Fruit fly (Drosophila melanogaster) whole organism, embryonic: ENCODE results near the gene CG15461.
A peak's percentile ranks its signal among the peaks of the same experiment; 100 is the strongest.

Experiments used
- Antp ChIP-seq: fragments of 200-800 bp; sonication (Bioruptor generic); optimal IDR thresholded peaks from 3 replicates; lab custom pipeline; 2016; ENCODE audit warnings: missing biosample characterization, missing genetic modification characterization
- Asciz ChIP-seq: fragments of 200-800 bp; sonication (Bioruptor generic); optimal IDR thresholded peaks from 2 replicates; lab custom pipeline; 2017; ENCODE audit warnings: missing biosample characterization, mild to moderate bottlenecking, missing genetic modification characterization, missing genetic modification reagents
- B-H1 ChIP-seq: fragments of 200-800 bp; sonication (Bioruptor generic); IDR thresholded peaks from 3 replicates; pipeline ENCODE4 v1.3.6; 2022; ENCODE audit warnings: missing biosample characterization, missing genetic modification characterization
- Bdp1 ChIP-seq: fragments of 200-800 bp; sonication (Bioruptor generic); optimal IDR thresholded peaks from 3 replicates; lab custom pipeline; 2016; ENCODE audit warnings: missing biosample characterization, missing genetic modification characterization
- Bgb ChIP-seq: fragments of 200-800 bp; sonication (Bioruptor generic); IDR thresholded peaks from 2 replicates; pipeline ENCODE4 v1.3.6; 2022; ENCODE audit warnings: missing biosample characterization, missing genetic modification characterization; ENCODE audit not compliant: partially characterized antibody
- CG10321 ChIP-seq: fragments of 200-800 bp; sonication (Bioruptor generic); IDR thresholded peaks from 2 replicates; pipeline ENCODE4 v1.3.6; 2022; ENCODE audit warnings: missing biosample characterization, missing genetic modification characterization
- CG14965 ChIP-seq: fragments of 200-800 bp; sonication (Bioruptor generic); optimal IDR thresholded peaks from 2 replicates; lab custom pipeline; 2016; ENCODE audit warnings: missing biosample characterization, missing genetic modification characterization, borderline replicate concordance
- CG15601 ChIP-seq: fragments of 200-800 bp; sonication (Bioruptor generic); optimal IDR thresholded peaks from 3 replicates; lab custom pipeline; 2019; ENCODE audit warnings: missing biosample characterization, mild to moderate bottlenecking, missing genetic modification characterization, moderate library complexity
- CG1792 ChIP-seq: fragments of 200-800 bp; sonication (Bioruptor generic); optimal IDR thresholded peaks from 2 replicates; lab custom pipeline; 2016; ENCODE audit warnings: missing biosample characterization, missing genetic modification characterization
- CG18262 ChIP-seq: fragments of 200-800 bp; optimal IDR thresholded peaks from 3 replicates; lab custom pipeline; 2019; ENCODE audit warnings: missing biosample characterization, mild to moderate bottlenecking, missing genetic modification characterization, moderate library complexity
- CG33557 ChIP-seq: fragments of 200-800 bp; sonication (Bioruptor generic); optimal IDR thresholded peaks from 2 replicates; lab custom pipeline; 2019; ENCODE audit warnings: missing biosample characterization, mild to moderate bottlenecking, missing genetic modification characterization, moderate library complexity
- CG3847 ChIP-seq: fragments of 200-800 bp; sonication (Bioruptor generic); IDR thresholded peaks from 2 replicates; pipeline ENCODE4 v1.3.6; 2022; ENCODE audit warnings: missing biosample characterization, missing genetic modification characterization
- CG4282 ChIP-seq: fragments of 200-800 bp; sonication (Bioruptor generic); optimal IDR thresholded peaks from 2 replicates; lab custom pipeline; 2016; ENCODE audit warnings: missing biosample characterization, missing genetic modification characterization
- CG5180 ChIP-seq: fragments of 200-800 bp; sonication (Bioruptor generic); optimal IDR thresholded peaks from 3 replicates; lab custom pipeline; 2017; ENCODE audit warnings: missing biosample characterization, missing genetic modification characterization, mild to moderate bottlenecking, moderate library complexity, missing genetic modification reagents
- CG6689 ChIP-seq: fragments of 200-800 bp; sonication (Bioruptor generic); IDR thresholded peaks from 2 replicates; pipeline ENCODE4 v1.3.6; 2022; ENCODE audit warnings: missing biosample characterization, missing genetic modification characterization
- Dbx ChIP-seq: fragments of 200-800 bp; sonication (Bioruptor generic); IDR thresholded peaks from 3 replicates; pipeline ENCODE4 v1.3.6; 2022; ENCODE audit warnings: missing biosample characterization, missing genetic modification characterization
- Doc2 ChIP-seq: fragments of 200-800 bp; sonication (Bioruptor generic); IDR thresholded peaks from 2 replicates; pipeline ENCODE4 v1.3.6; 2022; ENCODE audit warnings: missing biosample characterization, missing genetic modification characterization
- Doc3 ChIP-seq: fragments of 200-800 bp; sonication (Bioruptor generic); IDR thresholded peaks from 3 replicates; pipeline ENCODE4 v1.3.6; 2022; ENCODE audit warnings: missing biosample characterization, missing genetic modification characterization; ENCODE audit not compliant: partially characterized antibody
- Fer1 ChIP-seq: fragments of 200-800 bp; sonication (Bioruptor generic); optimal IDR thresholded peaks from 2 replicates; lab custom pipeline; 2017; ENCODE audit warnings: missing biosample characterization, mild to moderate bottlenecking, missing genetic modification characterization
- Fer2 ChIP-seq: fragments of 200-800 bp; sonication (Bioruptor generic); optimal IDR thresholded peaks from 2 replicates; lab custom pipeline; 2018; ENCODE audit warnings: missing biosample characterization, mild to moderate bottlenecking, missing genetic modification characterization, moderate library complexity
- H2.0 ChIP-seq: fragments of 200-800 bp; sonication (Bioruptor generic); IDR thresholded peaks from 2 replicates; pipeline ENCODE4 v1.3.6; 2022; ENCODE audit warnings: missing biosample characterization, missing genetic modification characterization
- HLH4C ChIP-seq: fragments of 200-800 bp; sonication (Bioruptor generic); IDR thresholded peaks from 3 replicates; pipeline ENCODE4 v1.3.6; 2022; ENCODE audit warnings: missing biosample characterization, missing genetic modification characterization; ENCODE audit not compliant: partially characterized antibody
- Jarid2 ChIP-seq: fragments of 200-800 bp; sonication (Bioruptor generic); optimal IDR thresholded peaks from 3 replicates; lab custom pipeline; 2017; ENCODE audit warnings: mild to moderate bottlenecking, missing biosample characterization, missing genetic modification reagents, missing genetic modification characterization
- MBD-R2 ChIP-seq: fragments of 200-800 bp; sonication (Bioruptor generic); IDR thresholded peaks from 2 replicates; pipeline ENCODE4 v1.3.6; 2022; ENCODE audit warnings: missing biosample characterization, missing genetic modification characterization
- Nf-YA ChIP-seq: fragments of 200-800 bp; sonication (Bioruptor generic); IDR thresholded peaks from 2 replicates; pipeline ENCODE4 v1.3.6; 2022; ENCODE audit warnings: missing biosample characterization, missing genetic modification characterization
- TFAM ChIP-seq: fragments of 200-800 bp; sonication (Bioruptor generic); optimal IDR thresholded peaks from 2 replicates; lab custom pipeline; 2017; ENCODE audit warnings: missing biosample characterization, missing genetic modification characterization, inconsistent platforms
- Tbp ChIP-seq: fragments of >200 bp; optimal IDR thresholded peaks from 2 replicates; lab custom pipeline; 2018; ENCODE audit warnings: missing biosample characterization, missing genetic modification characterization
- bowl ChIP-seq: fragments of 200-800 bp; sonication (Bioruptor generic); IDR thresholded peaks from 2 replicates; pipeline ENCODE4 v1.3.6; 2022; ENCODE audit warnings: missing biosample characterization, missing genetic modification characterization
- btn ChIP-seq: fragments of 200-800 bp; sonication (Bioruptor generic); optimal IDR thresholded peaks from 2 replicates; lab custom pipeline; 2016; ENCODE audit warnings: missing biosample characterization, missing genetic modification characterization
- chn ChIP-seq: fragments of 200-800 bp; sonication (Bioruptor generic); optimal IDR thresholded peaks from 2 replicates; lab custom pipeline; 2016; ENCODE audit warnings: missing biosample characterization, missing genetic modification characterization
- ci ChIP-seq: fragments of 200-800 bp; sonication (Bioruptor generic); IDR thresholded peaks from 3 replicates; pipeline ENCODE4 v1.3.6; 2022; ENCODE audit warnings: missing biosample characterization, missing genetic modification characterization
- ems ChIP-seq: fragments of 200-800 bp; sonication (Bioruptor generic); optimal IDR thresholded peaks from 3 replicates; lab custom pipeline; 2016; ENCODE audit warnings: missing biosample characterization, missing genetic modification characterization
- fd96Cb ChIP-seq: fragments of 200-800 bp; sonication (Bioruptor generic); optimal IDR thresholded peaks from 2 replicates; lab custom pipeline; 2018; ENCODE audit warnings: missing biosample characterization, mild to moderate bottlenecking, missing genetic modification characterization, moderate library complexity
- gfzf ChIP-seq: fragments of 200-800 bp; sonication (Bioruptor generic); optimal IDR thresholded peaks from 2 replicates; lab custom pipeline; 2016; ENCODE audit warnings: missing biosample characterization, mild to moderate bottlenecking, missing genetic modification characterization, moderate library complexity
- gsb ChIP-seq: fragments of 200-800 bp; sonication (Bioruptor generic); IDR thresholded peaks from 2 replicates; pipeline ENCODE4 v1.3.6; 2022; ENCODE audit warnings: missing biosample characterization, missing genetic modification characterization
- gsb-n ChIP-seq: fragments of 200-800 bp; sonication (Bioruptor generic); optimal IDR thresholded peaks from 3 replicates; lab custom pipeline; 2018; ENCODE audit warnings: missing biosample characterization, mild to moderate bottlenecking, missing genetic modification characterization
- kay ChIP-seq: fragments of 200-800 bp; sonication (Bioruptor generic); optimal IDR thresholded peaks from 2 replicates; lab custom pipeline; 2016; ENCODE audit warnings: missing biosample characterization, missing genetic modification characterization
- klu ChIP-seq: fragments of 200-800 bp; sonication (Bioruptor generic); IDR thresholded peaks from 2 replicates; pipeline ENCODE4 v1.3.6; 2022; ENCODE audit warnings: missing biosample characterization, missing genetic modification characterization
- lab ChIP-seq: fragments of 200-800 bp; sonication (Bioruptor generic); optimal IDR thresholded peaks from 3 replicates; lab custom pipeline; 2017; ENCODE audit warnings: missing biosample characterization, missing genetic modification characterization, mild to moderate bottlenecking, moderate library complexity, missing genetic modification reagents
- lbe ChIP-seq: fragments of 200-800 bp; sonication (Bioruptor generic); optimal IDR thresholded peaks from 2 replicates; lab custom pipeline; 2016; ENCODE audit warnings: missing biosample characterization, mild to moderate bottlenecking, missing genetic modification characterization
- lilli ChIP-seq: fragments of 200-800 bp; sonication (Bioruptor generic); optimal IDR thresholded peaks from 3 replicates; lab custom pipeline; 2016; ENCODE audit warnings: missing biosample characterization, missing genetic modification characterization
- luna ChIP-seq: fragments of 200-800 bp; sonication (Bioruptor generic); optimal IDR thresholded peaks from 2 replicates; lab custom pipeline; 2016; ENCODE audit warnings: missing biosample characterization, missing genetic modification characterization
- mld ChIP-seq: fragments of 200-800 bp; sonication (Bioruptor generic); IDR thresholded peaks from 3 replicates; pipeline ENCODE4 v1.3.6; 2022; ENCODE audit warnings: missing biosample characterization, missing genetic modification characterization; ENCODE audit not compliant: partially characterized antibody
- nau ChIP-seq: fragments of 200-800 bp; sonication (Bioruptor generic); optimal IDR thresholded peaks from 3 replicates; lab custom pipeline; 2017; ENCODE audit warnings: missing biosample characterization, mild to moderate bottlenecking, missing genetic modification characterization, missing genetic modification reagents
- nom ChIP-seq: fragments of 200-800 bp; sonication (Bioruptor generic); optimal IDR thresholded peaks from 2 replicates; lab custom pipeline; 2017; ENCODE audit warnings: missing biosample characterization, missing genetic modification characterization, mild to moderate bottlenecking, moderate library complexity, missing genetic modification reagents
- shn ChIP-seq: fragments of 200-800 bp; sonication (Bioruptor generic); optimal IDR thresholded peaks from 3 replicates; lab custom pipeline; 2016; ENCODE audit warnings: missing biosample characterization, missing genetic modification characterization
- ssp ChIP-seq: fragments of 200-800 bp; sonication (Bioruptor generic); IDR thresholded peaks from 2 replicates; pipeline ENCODE4 v1.3.6; 2022; ENCODE audit warnings: missing biosample characterization, missing genetic modification characterization
- sug ChIP-seq: fragments of 200-800 bp; optimal IDR thresholded peaks from 2 replicates; lab custom pipeline; 2019; ENCODE audit warnings: missing biosample characterization, mild to moderate bottlenecking, missing genetic modification characterization, moderate library complexity
- tna ChIP-seq: fragments of 200-800 bp; sonication (Bioruptor generic); IDR thresholded peaks from 2 replicates; pipeline ENCODE4 v1.3.6; 2022; ENCODE audit warnings: missing biosample characterization, missing genetic modification characterization; ENCODE audit not compliant: partially characterized antibody
- ttk ChIP-seq: fragments of 200-800 bp; sonication (Bioruptor generic); IDR thresholded peaks from 2 replicates; pipeline ENCODE4 v2.1.2; 2022; ENCODE audit warnings: missing biosample characterization, missing genetic modification characterization
- yki ChIP-seq: fragments of >200 bp; optimal IDR thresholded peaks from 3 replicates; lab custom pipeline; 2018

The CG15461 gene

DNA sequence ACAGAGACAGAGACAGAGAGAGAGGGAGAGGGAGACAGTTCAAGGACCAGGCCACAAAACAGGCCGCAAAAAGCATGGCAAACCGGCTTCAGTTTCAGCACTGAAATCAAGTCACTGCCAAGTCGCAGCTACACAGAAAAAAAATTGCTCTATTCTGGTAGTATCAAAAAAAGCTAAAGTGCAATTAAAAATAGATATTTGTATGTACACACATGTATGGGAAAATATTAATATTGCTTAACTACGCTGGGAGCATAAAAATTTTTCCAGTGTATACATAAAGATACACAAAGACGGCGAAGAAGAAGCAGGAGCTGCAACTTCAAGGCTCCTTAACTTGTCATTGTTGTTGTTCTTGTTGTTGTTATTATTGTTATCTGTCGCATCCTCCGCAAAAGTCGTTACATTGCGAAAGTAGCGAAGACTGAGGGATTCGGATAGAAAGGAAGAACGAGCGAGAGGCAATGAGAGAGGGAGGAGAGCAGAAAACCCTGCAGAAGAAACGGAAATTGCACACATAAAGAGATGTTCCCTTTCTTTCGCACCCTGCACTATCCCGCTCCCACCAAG, 15.1 kb downstream of the CG15461 start (continued):
- TF ChIP-seq Fer1: no peak
- no peak for TF ChIP-seq shn (GFP tag; lab: Kevin White, UChicago)
- TF ChIP-seq sug (tag; lab: Kevin White, UChicago): no peak
- TF ChIP-seq Doc3 (GFP tag; lab: Robert Waterston, UW): no peak
- TF ChIP-seq CG15601: no peak
- TF ChIP-seq nau: no peak
- no peak for TF ChIP-seq TFAM
- TF ChIP-seq ems (GFP tag; lab: Kevin White, UChicago): no peak
- no peak for TF ChIP-seq tna (GFP tag; lab: Robert Waterston, UW)
- TF ChIP-seq B-H1 (GFP tag; lab: Robert Waterston, UW): 0 out of 3 replicates have a peak, but pooled peaks have one; percentile 12
- 0 out of 3 replicates have a peak, but pooled peaks have one; percentile 47 for TF ChIP-seq ci
- no peak for TF ChIP-seq CG5180
- no peak for TF ChIP-seq gfzf
- TF ChIP-seq gsb (GFP tag; lab: Robert Waterston, UW): no peak
- 0 out of 2 replicates have a peak, but pooled peaks have one; percentile 38 for TF ChIP-seq ttk
- TF ChIP-seq lilli (GFP tag; lab: Kevin White, UChicago): peak; percentile 44
- no peak for TF ChIP-seq CG1792 (GFP tag; lab: Kevin White, UChicago)
- TF ChIP-seq Antp (GFP tag; lab: Kevin White, UChicago): peak; percentile 21
- TF ChIP-seq chn (GFP tag; lab: Kevin White, UChicago): peak; percentile 42
- TF ChIP-seq gsb-n (tag; lab: Kevin White, UChicago): no peak
- TF ChIP-seq ssp (GFP tag; lab: Robert Waterston, UW): no peak
- TF ChIP-seq Tbp (GFP tag; lab: Kevin White, UChicago): no peak
- no peak for TF ChIP-seq kay (GFP tag; lab: Kevin White, UChicago)
- TF ChIP-seq lbe: peak; percentile 89
- no peak for TF ChIP-seq yki (lab: Kevin White, UChicago)
- TF ChIP-seq mld (GFP tag; lab: Robert Waterston, UW): no peak
- TF ChIP-seq H2.0 (GFP tag; lab: Robert Waterston, UW): no peak
- peak; percentile 76 for TF ChIP-seq nom (GFP tag; lab: Kevin White, UChicago)
- TF ChIP-seq Fer2 (tag; lab: Kevin White, UChicago): no peak
- no peak for TF ChIP-seq Bgb (GFP tag; lab: Robert Waterston, UW)
- peak; percentile 10 for TF ChIP-seq CG18262
- TF ChIP-seq btn (GFP tag; lab: Kevin White, UChicago): no peak
- TF ChIP-seq lab (GFP tag; lab: Kevin White, UChicago): no peak
- TF ChIP-seq CG10321: no peak
- no peak for TF ChIP-seq luna (GFP tag; lab: Kevin White, UChicago)
- TF ChIP-seq bowl (GFP tag; lab: Robert Waterston, UW): no peak
- TF ChIP-seq MBD-R2 (GFP tag; lab: Robert Waterston, UW): no peak
- TF ChIP-seq CG6689 (GFP tag; lab: Robert Waterston, UW): 0 out of 2 replicates have a peak, but pooled peaks have one; percentile 26
- no peak for TF ChIP-seq CG4282 (GFP tag; lab: Kevin White, UChicago)
- no peak for TF ChIP-seq Nf-YA (GFP tag; lab: Robert Waterston, UW)
- no peak for TF ChIP-seq Dbx (GFP tag; lab: Robert Waterston, UW)
- no peak for TF ChIP-seq klu (GFP tag; lab: Robert Waterston, UW)
- TF ChIP-seq Jarid2 (GFP tag; lab: Kevin White, UChicago): no peak
- TF ChIP-seq CG14965 (GFP tag; lab: Kevin White, UChicago): no peak
- no peak for TF ChIP-seq CG3847
- TF ChIP-seq Doc2 (GFP tag; lab: Robert Waterston, UW): no peak
- TF ChIP-seq HLH4C (GFP tag; lab: Robert Waterston, UW): no peak
- no peak for TF ChIP-seq Bdp1
- no peak for TF ChIP-seq Asciz (GFP tag; lab: Kevin White, UChicago)
- no peak for TF ChIP-seq CG33557
- no peak for TF ChIP-seq fd96Cb (tag; lab: Kevin White, UChicago)
